ENCODE assay signal across 3 fruit fly cellular contexts in the genomic region with DNA sequence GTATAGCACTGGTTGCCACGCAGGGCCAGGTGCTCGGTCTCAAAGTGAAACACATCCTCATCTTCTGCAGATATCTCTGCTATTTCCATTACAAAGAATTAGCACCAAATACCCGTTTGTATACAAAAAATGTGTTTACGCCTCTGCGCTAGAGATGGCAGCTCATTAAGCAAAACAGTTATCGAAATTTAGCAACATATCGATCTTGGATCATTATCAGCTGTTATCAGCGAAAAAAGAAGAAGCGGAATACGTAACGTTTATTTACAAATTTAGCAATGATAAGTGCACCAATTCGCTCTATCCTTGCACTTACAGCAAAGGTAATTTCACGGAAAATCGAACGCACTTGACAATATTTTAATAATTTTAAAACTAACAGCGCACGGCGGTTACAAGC.
A peak's percentile ranks its signal among the peaks of the same experiment; 100 is the strongest.
TF ChIP-seq lines count a peak whose summit lies in the region.

A gene (minus strand): TSS at position 164 of the 400 bp plus-strand sequence.
A gene (plus strand): TSS at position 213 of the 400 bp plus-strand sequence.

- TF ChIP-seq CTCF in whole organism, embryonic (GFP tag; optimal IDR thresholded peaks at IDR 0.05; lab: Kevin White, UChicago): no peak

TF ChIP-seq in whole organism, adult, 20 proteins besides CTCF, POLR2A, EP300 and RAD21:
- peak; percentile 0 for TF ChIP-seq bab1 (GFP tag; optimal IDR thresholded peaks at IDR 0.05; lab: Kevin White, UChicago)
- TF ChIP-seq ovo (GFP tag; optimal IDR thresholded peaks at IDR 0.05; lab: Kevin White, UChicago): no peak

TF ChIP-seq in whole organism, embryonic, 481 proteins besides CTCF, POLR2A, EP300 and RAD21 (continues in another document):
- TF ChIP-seq ssp (GFP tag; IDR thresholded peaks at IDR 0.05; lab: Robert Waterston, UW) (no peak), CG11696 (GFP tag; IDR thresholded peaks at IDR 0.05; lab: Robert Waterston, UW) (no peak), Hr3 (GFP tag; optimal IDR thresholded peaks at IDR 0.05; lab: Kevin White, UChicago) (no peak), chinmo (GFP tag; IDR thresholded peaks at IDR 0.05; lab: Robert Waterston, UW; ENCODE audit: partially characterized antibody) (0 out of 4 replicates have a peak, but pooled peaks have one; percentile 36), CG10543 (GFP tag; optimal IDR thresholded peaks at IDR 0.05; lab: Kevin White, UChicago) (no peak), Sin3A (optimal IDR thresholded peaks at IDR 0.05; lab: Kevin White, UChicago) (no peak), H15 (GFP tag; IDR thresholded peaks at IDR 0.05; lab: Robert Waterston, UW) (no peak), bigmax (GFP tag; optimal IDR thresholded peaks at IDR 0.05; lab: Kevin White, UChicago) (no peak), hb (GFP tag; IDR thresholded peaks at IDR 0.05; lab: Robert Waterston, UW; ENCODE audit: partially characterized antibody) (no peak), CG12155 (GFP tag; optimal IDR thresholded peaks at IDR 0.05; lab: Kevin White, UChicago) (no peak), CG7963 (GFP tag; IDR thresholded peaks at IDR 0.05; lab: Robert Waterston, UW; ENCODE audit: partially characterized antibody) (no peak), tio (GFP tag; optimal IDR thresholded peaks at IDR 0.05; lab: Kevin White, UChicago) (no peak), CG34224 (GFP tag; IDR thresholded peaks at IDR 0.05; lab: Robert Waterston, UW; ENCODE audit: partially characterized antibody) (peak; percentile 23; the same call in 1 of the 3 replicates), pzg (GFP tag; optimal IDR thresholded peaks at IDR 0.05; lab: Kevin White, UChicago) (peak; percentile 19), pb (GFP tag; optimal IDR thresholded peaks at IDR 0.05; lab: Kevin White, UChicago) (no peak), ranshi (GFP tag; IDR thresholded peaks at IDR 0.05; lab: Robert Waterston, UW) (no peak), aop (GFP tag; IDR thresholded peaks at IDR 0.05; lab: Robert Waterston, UW) (no peak), H2.0 (GFP tag; IDR thresholded peaks at IDR 0.05; lab: Robert Waterston, UW) (no peak), BtbVII (GFP tag; optimal IDR thresholded peaks at IDR 0.05; lab: Kevin White, UChicago) (no peak), zen2 (GFP tag; IDR thresholded peaks at IDR 0.05; lab: Robert Waterston, UW; ENCODE audit: partially characterized antibody) (peak; percentile 35; the same call in 1 of the 3 replicates), CG17385 (GFP tag; optimal IDR thresholded peaks at IDR 0.05; lab: Kevin White, UChicago) (peak; percentile 89), Neu2 (GFP tag; optimal IDR thresholded peaks at IDR 0.05; lab: Kevin White, UChicago; ENCODE audit: borderline replicate concordance) (no peak), CG1647 (GFP tag; optimal IDR thresholded peaks at IDR 0.05; lab: Kevin White, UChicago) (no peak), croc (GFP tag; conservative IDR thresholded peaks at IDR 0.05; lab: Robert Waterston, UW) (no peak), CG2875 (GFP tag; optimal IDR thresholded peaks at IDR 0.05; lab: Kevin White, UChicago) (no peak), fu2 (GFP tag; optimal IDR thresholded peaks at IDR 0.05; lab: Kevin White, UChicago) (no peak), Dll (GFP tag; IDR thresholded peaks at IDR 0.05; lab: Robert Waterston, UW; ENCODE audit: partially characterized antibody) (peak; percentile 68), sd (tag; optimal IDR thresholded peaks at IDR 0.05; lab: Kevin White, UChicago) (no peak), jing (GFP tag; optimal IDR thresholded peaks at IDR 0.05; lab: Kevin White, UChicago) (no peak), CG32532 (GFP tag; IDR thresholded peaks at IDR 0.05; lab: Robert Waterston, UW) (no peak), da (GFP tag; optimal IDR thresholded peaks at IDR 0.05; lab: Kevin White, UChicago) (no peak), Max (GFP tag; optimal IDR thresholded peaks at IDR 0.05; lab: Kevin White, UChicago) (no peak), Nf-YA (GFP tag; IDR thresholded peaks at IDR 0.05; lab: Robert Waterston, UW) (no peak), CG34376 (GFP tag; optimal IDR thresholded peaks at IDR 0.05; lab: Kevin White, UChicago) (no peak), CG1832 (GFP tag; optimal IDR thresholded peaks at IDR 0.05; lab: Kevin White, UChicago) (no peak), tgo (GFP tag; IDR thresholded peaks at IDR 0.05; lab: Robert Waterston, UW) (no peak), unc-4 (GFP tag; IDR thresholded peaks at IDR 0.05; lab: Robert Waterston, UW; ENCODE audit: partially characterized antibody) (peak; percentile 46; the same call in 1 of the 2 replicates), HLH54F (GFP tag; optimal IDR thresholded peaks at IDR 0.05; lab: Kevin White, UChicago) (no peak), Opbp (GFP tag; IDR thresholded peaks at IDR 0.05; lab: Robert Waterston, UW; ENCODE audit: partially characterized antibody) (no peak), run (tag; optimal IDR thresholded peaks at IDR 0.05; lab: Kevin White, UChicago) (no peak), abd-A (tag; optimal IDR thresholded peaks at IDR 0.05; lab: Kevin White, UChicago) (no peak)

TF ChIP-seq in whole organism, prepupa, 60 proteins besides CTCF, POLR2A, EP300 and RAD21:
- no peak for TF ChIP-seq Eip75B (GFP tag; optimal IDR thresholded peaks at IDR 0.05; lab: Kevin White, UChicago)
- peak; percentile 93 for TF ChIP-seq vri (GFP tag; optimal IDR thresholded peaks at IDR 0.05; lab: Kevin White, UChicago)
